Fruit fly (Drosophila melanogaster) whole organism, pupa: ENCODE data around the gene CG8209.

Experiments used
- CG13204 ChIP-seq: fragments of 200-800 bp; sonication (Bioruptor generic); optimal IDR thresholded peaks from 2 replicates; lab custom pipeline; 2018; ENCODE audit warnings: missing biosample characterization, mild to moderate bottlenecking, missing genetic modification characterization, moderate library complexity
- D1 ChIP-seq: fragments of 200-800 bp; sonication (Bioruptor generic); optimal IDR thresholded peaks from 2 replicates; lab custom pipeline; 2018; ENCODE audit warnings: missing biosample characterization, mild to moderate bottlenecking, missing genetic modification characterization, moderate library complexity
- EcR ChIP-seq: fragments of 200-800 bp; sonication (Bioruptor generic); optimal IDR thresholded peaks from 3 replicates; lab custom pipeline; 2019; ENCODE audit warnings: missing biosample characterization, missing genetic modification characterization, mild to moderate bottlenecking, moderate library complexity, missing genetic modification reagents

The CG8209 gene

DNA sequence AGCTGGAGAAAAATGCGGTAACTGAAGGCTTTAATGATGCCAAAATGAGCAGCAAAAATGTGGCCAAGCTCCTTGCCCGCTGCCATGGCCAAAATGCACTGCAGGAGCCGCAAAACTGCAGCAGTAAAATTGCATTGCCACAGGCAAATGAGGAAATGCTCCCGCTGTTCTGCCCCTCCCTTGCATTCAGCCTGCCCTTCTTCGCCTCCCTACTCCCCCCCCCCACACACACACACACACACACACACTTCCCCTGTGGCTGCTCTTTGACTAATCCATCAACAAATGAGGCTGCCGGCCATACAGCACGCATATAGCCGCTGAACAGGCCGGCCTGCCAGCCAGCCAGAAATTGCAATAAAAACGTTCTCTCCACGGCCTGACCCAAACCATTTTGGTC, 51.0 kb downstream of the CG8209 start:
- TF ChIP-seq EcR (GFP tag; lab: Kevin White, UChicago) (peak; percentile 51), D1 (tag; lab: Kevin White, UChicago) (no peak), CG13204 (peak; percentile 15)
- TF ChIP-seq, all 21 proteins: peak for 2
